Worm (Caenorhabditis elegans): ENCODE measurements around the gene F25B4.4.

The F25B4.4 gene

ce11 chrV:5713510-5713909, 28.8 kb downstream of the F25B4.4 start:
- no peak for TF ChIP-seq ham-2 (GFP tag; optimal IDR thresholded peaks at IDR 0.05)
- TF ChIP-seq hlh-1 (tag; optimal IDR thresholded peaks at IDR 0.05) = no peak
- TF ChIP-seq zip-8 (tag; optimal IDR thresholded peaks at IDR 0.05) = no peak
- TF ChIP-seq nhr-12 (tag; optimal IDR thresholded peaks at IDR 0.05) = no peak
- TF ChIP-seq pha-4 (tag; optimal IDR thresholded peaks at IDR 0.05) = no peak
- no peak for TF ChIP-seq M03D4.4 (tag; optimal IDR thresholded peaks at IDR 0.05)
- no peak for TF ChIP-seq nhr-76 (tag; optimal IDR thresholded peaks at IDR 0.05)
- TF ChIP-seq tbx-8 (GFP tag; optimal IDR thresholded peaks at IDR 0.05) = no peak
- TF ChIP-seq lin-32 (GFP tag; optimal IDR thresholded peaks at IDR 0.05) = no peak

- no peak for TF ChIP-seq mep-1 (tag; optimal IDR thresholded peaks at IDR 0.05)
- no peak for TF ChIP-seq blmp-1 (tag; optimal IDR thresholded peaks at IDR 0.05)
- TF ChIP-seq ceh-43 (GFP tag; optimal IDR thresholded peaks at IDR 0.05) = no peak
- TF ChIP-seq lsy-2 (tag; optimal IDR thresholded peaks at IDR 0.05) = no peak
- no peak for TF ChIP-seq nhr-2 (tag; optimal IDR thresholded peaks at IDR 0.05)
- no peak for TF ChIP-seq mls-2 (tag; optimal IDR thresholded peaks at IDR 0.05)
- TF ChIP-seq bed-3 (GFP tag; optimal IDR thresholded peaks at IDR 0.05) = no peak
- no peak for TF ChIP-seq unc-62 (GFP tag; optimal IDR thresholded peaks at IDR 0.05)
- TF ChIP-seq ham-2 (GFP tag; optimal IDR thresholded peaks at IDR 0.05) = no peak
- no peak for TF ChIP-seq M03D4.4 (tag; optimal IDR thresholded peaks at IDR 0.05)
- no peak for TF ChIP-seq cnd-1 (tag; optimal IDR thresholded peaks at IDR 0.05)
- no peak for TF ChIP-seq ztf-11 (tag; optimal IDR thresholded peaks at IDR 0.05)
Observed at ce11 chrV:5716508-5716907, 31.8 kb downstream of the F25B4.4 start, which contains the start of gene K09H11.9. TSS of gene K09H11.9 (minus strand) at chrV:5716608.

ce11 chrV:5717237-5717935, 32.7 kb downstream of the F25B4.4 start, which contains the start of gene rga-3:
TSS of gene rga-3 (plus strand) at chrV:5717885.
- TF ChIP-seq nhr-237 (tag; optimal IDR thresholded peaks at IDR 0.05) (no peak), nhr-2 (tag; optimal IDR thresholded peaks at IDR 0.05) (no peak), nhr-12 (tag; optimal IDR thresholded peaks at IDR 0.05) (no peak), ztf-11 (tag; optimal IDR thresholded peaks at IDR 0.05) (no peak), blmp-1 (tag; optimal IDR thresholded peaks at IDR 0.05) (no peak), elt-1 (tag; optimal IDR thresholded peaks at IDR 0.05; ENCODE audit: borderline replicate concordance, insufficient read depth) (no peak), lin-13 (tag; optimal IDR thresholded peaks at IDR 0.05) (no peak), lin-32 (GFP tag; optimal IDR thresholded peaks at IDR 0.05) (no peak), snpc-4 (tag; optimal IDR thresholded peaks at IDR 0.05) (no peak), drap-1 (GFP tag; optimal IDR thresholded peaks at IDR 0.05) (no peak), mls-2 (tag; optimal IDR thresholded peaks at IDR 0.05) (no peak), mep-1 (tag; optimal IDR thresholded peaks at IDR 0.05) (no peak), tbx-8 (GFP tag; optimal IDR thresholded peaks at IDR 0.05) (no peak), ceh-83 (GFP tag; optimal IDR thresholded peaks at IDR 0.05) (no peak), M03D4.4 (tag; optimal IDR thresholded peaks at IDR 0.05) (no peak), nhr-76 (tag; optimal IDR thresholded peaks at IDR 0.05) (no peak)

- TF ChIP-seq mab-5 (tag; optimal IDR thresholded peaks at IDR 0.05) = no peak
- TF ChIP-seq ham-2 (GFP tag; optimal IDR thresholded peaks at IDR 0.05) = no peak
- no peak for TF ChIP-seq ztf-11 (tag; optimal IDR thresholded peaks at IDR 0.05)
- no peak for TF ChIP-seq nhr-237 (tag; optimal IDR thresholded peaks at IDR 0.05)
- TF ChIP-seq nhr-76 (tag; optimal IDR thresholded peaks at IDR 0.05) = no peak
- TF ChIP-seq bed-3 (GFP tag; optimal IDR thresholded peaks at IDR 0.05) = no peak
- no peak for TF ChIP-seq elt-3 (tag; optimal IDR thresholded peaks at IDR 0.05)
- TF ChIP-seq blmp-1 (tag; optimal IDR thresholded peaks at IDR 0.05) = no peak
- no peak for TF ChIP-seq drap-1 (GFP tag; optimal IDR thresholded peaks at IDR 0.05)
- TF ChIP-seq ceh-83 (GFP tag; optimal IDR thresholded peaks at IDR 0.05) = no peak
- TF ChIP-seq sptf-1 (tag; optimal IDR thresholded peaks at IDR 0.05) = no peak
- TF ChIP-seq ces-1 (GFP tag; optimal IDR thresholded peaks at IDR 0.05) = no peak
- no peak for TF ChIP-seq unc-120 (tag; optimal IDR thresholded peaks at IDR 0.05; ENCODE audit: poor library complexity, severe bottlenecking)
- TF ChIP-seq elt-1 (tag; optimal IDR thresholded peaks at IDR 0.05; ENCODE audit: borderline replicate concordance, insufficient read depth) = no peak
- TF ChIP-seq nhr-12 (tag; optimal IDR thresholded peaks at IDR 0.05) = no peak
- no peak for TF ChIP-seq cnd-1 (tag; optimal IDR thresholded peaks at IDR 0.05)
- no peak for TF ChIP-seq tbx-8 (GFP tag; optimal IDR thresholded peaks at IDR 0.05)
Observed at ce11 chrV:5722093-5722492, 37.4 kb downstream of the F25B4.4 start.

- TF ChIP-seq ces-1 (GFP tag; optimal IDR thresholded peaks at IDR 0.05) = no peak
- no peak for TF ChIP-seq flh-1 (GFP tag; optimal IDR thresholded peaks at IDR 0.05)
Observed at ce11 chrV:5724395-5724794, 39.7 kb downstream of the F25B4.4 start.

All from whole organism, mixed stage, embryonic.